Worm (Caenorhabditis elegans): ENCODE measurements around the gene nhr-126.

DNA sequence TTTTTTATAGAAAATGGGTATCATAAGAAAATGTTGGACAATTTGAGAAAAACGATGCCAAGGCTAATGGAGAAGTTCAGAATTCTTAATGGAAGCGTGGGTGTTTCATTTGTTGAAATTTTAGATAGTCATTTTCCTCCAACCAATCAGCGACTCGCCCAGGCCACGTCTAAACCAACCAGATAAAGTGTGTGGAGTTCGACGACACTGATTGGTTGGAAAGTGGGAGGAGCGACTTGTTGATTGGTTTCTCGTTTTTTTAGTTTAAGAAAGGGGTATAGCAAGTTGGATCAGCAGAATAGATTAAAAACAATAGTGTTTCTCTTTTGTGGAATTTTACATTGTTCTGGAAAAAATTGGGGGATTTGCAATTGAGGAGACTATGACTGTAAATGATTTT lies 21.4 kb upstream of the nhr-126 start:
- TF ChIP-seq ama-1 (optimal IDR thresholded peaks at IDR 0.05) (no peak), nhr-237 (tag; optimal IDR thresholded peaks at IDR 0.05) (no peak), aly-2 (tag; optimal IDR thresholded peaks at IDR 0.05) (no peak), lin-38 (GFP tag; IDR thresholded peaks at IDR 0.05) (no peak), fos-1 (tag; optimal IDR thresholded peaks at IDR 0.05) (no peak), R02D3.7 (tag; optimal IDR thresholded peaks at IDR 0.05) (no peak), skn-1 (tag; optimal IDR thresholded peaks at IDR 0.05) (no peak), nhr-11 (tag; optimal IDR thresholded peaks at IDR 0.05) (no peak), fkh-10 (GFP tag; optimal IDR thresholded peaks at IDR 0.05) (no peak), ZK546.5 (tag; optimal IDR thresholded peaks at IDR 0.05) (no peak), nhr-111 (GFP tag; optimal IDR thresholded peaks at IDR 0.05) (no peak)

All from whole organism, L4 larva.